Fruit fly (Drosophila melanogaster) whole organism, embryonic: ENCODE results near the gene CG14839.

Source experiments
- Ada2b ChIP-seq: fragments of 200-800 bp; sonication (Bioruptor generic); IDR thresholded peaks from 2 replicates; pipeline ENCODE4 v1.3.6; 2022; ENCODE audit warnings: missing biosample characterization, missing genetic modification characterization
- CG10462 ChIP-seq: fragments of 200-800 bp; sonication (Bioruptor generic); optimal IDR thresholded peaks from 2 replicates; lab custom pipeline; 2016; ENCODE audit warnings: missing biosample characterization, missing genetic modification characterization
- CG11504 ChIP-seq: fragments of 200-800 bp; sonication (Bioruptor generic); optimal IDR thresholded peaks from 3 replicates; lab custom pipeline; 2019; ENCODE audit warnings: missing biosample characterization, mild to moderate bottlenecking, missing genetic modification characterization, moderate library complexity
- CG17385 ChIP-seq: fragments of 200-800 bp; sonication (Bioruptor generic); optimal IDR thresholded peaks from 3 replicates; lab custom pipeline; 2018; ENCODE audit warnings: missing biosample characterization, mild to moderate bottlenecking, missing genetic modification characterization
- CG18011 ChIP-seq: fragments of 200-800 bp; sonication (Bioruptor generic); optimal IDR thresholded peaks from 2 replicates; lab custom pipeline; 2017; ENCODE audit warnings: missing biosample characterization, missing genetic modification characterization, mild to moderate bottlenecking, moderate library complexity, missing genotype
- CG18764 ChIP-seq: fragments of 200-800 bp; sonication (Bioruptor generic); optimal IDR thresholded peaks from 3 replicates; lab custom pipeline; 2016; ENCODE audit warnings: missing biosample characterization, missing genetic modification characterization
- CG2129 ChIP-seq: fragments of 200-800 bp; sonication (Bioruptor generic); IDR thresholded peaks from 2 replicates; pipeline ENCODE4 v1.3.6; 2022; ENCODE audit warnings: missing biosample characterization, missing genetic modification characterization; ENCODE audit not compliant: partially characterized antibody
- CG2202 ChIP-seq: fragments of 200-800 bp; sonication (Bioruptor generic); optimal IDR thresholded peaks from 2 replicates; lab custom pipeline; 2018; ENCODE audit warnings: missing biosample characterization, mild to moderate bottlenecking, missing genetic modification characterization
- CG3065 ChIP-seq: fragments of 200-800 bp; sonication (Bioruptor generic); optimal IDR thresholded peaks from 2 replicates; lab custom pipeline; 2016; ENCODE audit warnings: missing biosample characterization, missing genetic modification characterization
- CG3407 ChIP-seq: fragments of 200-800 bp; sonication (Bioruptor generic); optimal IDR thresholded peaks from 2 replicates; lab custom pipeline; 2018; ENCODE audit warnings: missing biosample characterization, mild to moderate bottlenecking, missing genetic modification characterization
- CG3847 ChIP-seq: fragments of 200-800 bp; sonication (Bioruptor generic); IDR thresholded peaks from 2 replicates; pipeline ENCODE4 v1.3.6; 2022; ENCODE audit warnings: missing biosample characterization, missing genetic modification characterization
- CG6689 ChIP-seq: fragments of 200-800 bp; sonication (Bioruptor generic); IDR thresholded peaks from 2 replicates; pipeline ENCODE4 v1.3.6; 2022; ENCODE audit warnings: missing biosample characterization, missing genetic modification characterization
- CG8944 ChIP-seq: fragments of 200-800 bp; sonication (Bioruptor generic); optimal IDR thresholded peaks from 3 replicates; lab custom pipeline; 2016; ENCODE audit warnings: missing biosample characterization, missing genetic modification characterization
- CG9817 ChIP-seq: fragments of 200-800 bp; sonication (Bioruptor generic); optimal IDR thresholded peaks from 2 replicates; lab custom pipeline; 2018; ENCODE audit warnings: missing biosample characterization, mild to moderate bottlenecking, missing genetic modification characterization, moderate library complexity
- CHES-1-like ChIP-seq: fragments of 200-800 bp; sonication (Bioruptor generic); optimal IDR thresholded peaks from 2 replicates; lab custom pipeline; 2016; ENCODE audit warnings: missing biosample characterization, missing genetic modification characterization
- Drgx ChIP-seq: fragments of 200-800 bp; sonication (Bioruptor generic); IDR thresholded peaks from 2 replicates; pipeline ENCODE4 v1.3.6; 2022; ENCODE audit warnings: missing biosample characterization, missing genetic modification characterization
- Ets65A ChIP-seq: fragments of 200-800 bp; sonication (Bioruptor generic); peaks from one replicate; lab custom pipeline; 2016; ENCODE audit warnings: missing biosample characterization, missing genetic modification characterization
- Fer3 ChIP-seq: fragments of 200-800 bp; sonication (Bioruptor generic); optimal IDR thresholded peaks from 2 replicates; lab custom pipeline; 2018; ENCODE audit warnings: missing biosample characterization, mild to moderate bottlenecking, missing genetic modification characterization, moderate library complexity
- Gsc ChIP-seq: fragments of 200-800 bp; sonication (Bioruptor generic); IDR thresholded peaks from 2 replicates; pipeline ENCODE4 v1.3.6; 2022; ENCODE audit warnings: missing biosample characterization, missing genetic modification characterization
- HLH3B ChIP-seq: fragments of 200-800 bp; sonication (Bioruptor generic); IDR thresholded peaks from 2 replicates; pipeline ENCODE4 v1.3.6; 2022; ENCODE audit warnings: missing biosample characterization, missing genetic modification characterization
- MBD-R2 ChIP-seq: fragments of 200-800 bp; sonication (Bioruptor generic); IDR thresholded peaks from 2 replicates; pipeline ENCODE4 v1.3.6; 2022; ENCODE audit warnings: missing biosample characterization, missing genetic modification characterization
- Max ChIP-seq: fragments of 200-800 bp; sonication (Bioruptor generic); optimal IDR thresholded peaks from 2 replicates; lab custom pipeline; 2016; ENCODE audit warnings: missing biosample characterization, mild to moderate bottlenecking, missing genetic modification characterization
- Meics ChIP-seq: fragments of 200-800 bp; sonication (Bioruptor generic); optimal IDR thresholded peaks from 2 replicates; lab custom pipeline; 2017; ENCODE audit warnings: missing biosample characterization, mild to moderate bottlenecking, missing genetic modification characterization
- Mrtf ChIP-seq: fragments of 200-800 bp; sonication (Bioruptor generic); IDR thresholded peaks from 3 replicates; pipeline ENCODE4 v1.3.6; 2022; ENCODE audit warnings: missing biosample characterization, missing genetic modification characterization
- Oaz ChIP-seq: fragments of 200-800 bp; sonication (Bioruptor generic); IDR thresholded peaks from 2 replicates; pipeline ENCODE4 v1.3.6; 2022; ENCODE audit warnings: missing biosample characterization, missing genetic modification characterization
- Sry-δ ChIP-seq: fragments of 200-800 bp; sonication (Bioruptor generic); optimal IDR thresholded peaks from 2 replicates; lab custom pipeline; 2016; ENCODE audit warnings: missing biosample characterization, missing genetic modification characterization
- Vsx1 ChIP-seq: fragments of 200-800 bp; sonication (Bioruptor generic); optimal IDR thresholded peaks from 2 replicates; lab custom pipeline; 2017; ENCODE audit warnings: missing biosample characterization, mild to moderate bottlenecking, missing genetic modification characterization, missing genetic modification reagents
- ato ChIP-seq: fragments of 200-800 bp; sonication (Bioruptor generic); IDR thresholded peaks from 2 replicates; pipeline ENCODE4 v1.3.6; 2022; ENCODE audit warnings: missing biosample characterization, missing genetic modification characterization; ENCODE audit not compliant: partially characterized antibody
- dan ChIP-seq: fragments of 200-800 bp; sonication (Bioruptor generic); IDR thresholded peaks from 2 replicates; pipeline ENCODE4 v1.3.6; 2022; ENCODE audit warnings: missing biosample characterization, missing genetic modification characterization
- dmrt99B ChIP-seq: fragments of 200-800 bp; sonication (Bioruptor generic); optimal IDR thresholded peaks from 2 replicates; lab custom pipeline; 2018; ENCODE audit warnings: missing biosample characterization, mild to moderate bottlenecking, missing genetic modification characterization, moderate library complexity
- eyg ChIP-seq: fragments of 200-800 bp; sonication (Bioruptor generic); optimal IDR thresholded peaks from 3 replicates; lab custom pipeline; 2016; ENCODE audit warnings: missing biosample characterization, missing genetic modification characterization
- fd3F ChIP-seq: fragments of 200-800 bp; sonication (Bioruptor generic); optimal IDR thresholded peaks from 2 replicates; lab custom pipeline; 2018; ENCODE audit warnings: missing biosample characterization, mild to moderate bottlenecking, missing genetic modification characterization, moderate library complexity
- hth ChIP-seq: fragments of >200 bp; optimal IDR thresholded peaks from 2 replicates; lab custom pipeline; 2017; ENCODE audit warnings: inconsistent platforms
- insv ChIP-seq, 2 experiments: fragments of 200-800 bp; sonication (Bioruptor generic); optimal IDR thresholded peaks; 3 replicates each; lab custom pipeline; 2016 to 2018; ENCODE audit warnings: missing biosample characterization in 2 of 2, missing genetic modification characterization in 2 of 2
- jigr1 ChIP-seq: fragments of 200-800 bp; sonication (Bioruptor generic); IDR thresholded peaks from 3 replicates; pipeline ENCODE4 v1.3.6; 2022; ENCODE audit warnings: missing biosample characterization, missing genetic modification characterization
- jing ChIP-seq: fragments of 200-800 bp; sonication (Bioruptor generic); optimal IDR thresholded peaks from 2 replicates; lab custom pipeline; 2018; ENCODE audit warnings: missing biosample characterization, mild to moderate bottlenecking, missing genetic modification characterization
- jumu ChIP-seq: fragments of 200-800 bp; sonication (Bioruptor generic); optimal IDR thresholded peaks from 3 replicates; lab custom pipeline; 2016; ENCODE audit warnings: missing biosample characterization, missing genetic modification characterization
- kni ChIP-seq: fragments of 200-800 bp; sonication (Bioruptor generic); optimal IDR thresholded peaks from 3 replicates; lab custom pipeline; 2017; ENCODE audit warnings: mild to moderate bottlenecking, missing biosample characterization, missing genetic modification reagents, missing genetic modification characterization
- knrl ChIP-seq: fragments of 200-800 bp; sonication (Bioruptor generic); IDR thresholded peaks from 3 replicates; pipeline ENCODE4 v1.3.6; 2022; ENCODE audit warnings: missing biosample characterization, missing genetic modification characterization; ENCODE audit not compliant: partially characterized antibody
- nau ChIP-seq: fragments of 200-800 bp; sonication (Bioruptor generic); optimal IDR thresholded peaks from 3 replicates; lab custom pipeline; 2017; ENCODE audit warnings: missing biosample characterization, mild to moderate bottlenecking, missing genetic modification characterization, missing genetic modification reagents
- nmo ChIP-seq: fragments of 200-800 bp; sonication (Bioruptor generic); optimal IDR thresholded peaks from 2 replicates; lab custom pipeline; 2018; ENCODE audit warnings: missing biosample characterization, mild to moderate bottlenecking, missing genetic modification characterization, moderate library complexity
- onecut ChIP-seq: fragments of 200-800 bp; sonication (Bioruptor generic); IDR thresholded peaks from 2 replicates; pipeline ENCODE4 v1.3.6; 2022; ENCODE audit warnings: missing biosample characterization, missing genetic modification characterization
- otp ChIP-seq: fragments of 200-800 bp; sonication (Bioruptor generic); IDR thresholded peaks from 3 replicates; pipeline ENCODE4, ENCODE4 v1.3.6; 2022; ENCODE audit warnings: missing biosample characterization, missing genetic modification characterization
- psq ChIP-seq: fragments of 200-800 bp; sonication (Bioruptor generic); optimal IDR thresholded peaks from 2 replicates; lab custom pipeline; 2017; ENCODE audit warnings: missing biosample characterization, missing genetic modification characterization
- scrt ChIP-seq: fragments of 200-800 bp; sonication (Bioruptor generic); optimal IDR thresholded peaks from 2 replicates; lab custom pipeline; 2018; ENCODE audit warnings: missing biosample characterization, mild to moderate bottlenecking, missing genetic modification characterization, moderate library complexity
- sim ChIP-seq: fragments of 200-800 bp; sonication (Bioruptor generic); IDR thresholded peaks from 2 replicates; pipeline ENCODE4 v1.3.6; 2022; ENCODE audit warnings: missing biosample characterization, missing genetic modification characterization
- so ChIP-seq: fragments of 200-800 bp; sonication (Bioruptor generic); IDR thresholded peaks from 3 replicates; pipeline ENCODE4 v1.3.6; 2022; ENCODE audit warnings: missing biosample characterization, missing genetic modification characterization
- sr ChIP-seq: fragments of 200-800 bp; sonication (Bioruptor generic); IDR thresholded peaks from 3 replicates; pipeline ENCODE4 v1.3.6; 2022; ENCODE audit warnings: missing biosample characterization, missing genetic modification characterization
- sug ChIP-seq: fragments of 200-800 bp; optimal IDR thresholded peaks from 2 replicates; lab custom pipeline; 2019; ENCODE audit warnings: missing biosample characterization, mild to moderate bottlenecking, missing genetic modification characterization, moderate library complexity
- unc-4 ChIP-seq: fragments of 200-800 bp; sonication (Bioruptor generic); IDR thresholded peaks from 2 replicates; pipeline ENCODE4 v1.3.6; 2022; ENCODE audit warnings: missing biosample characterization, missing genetic modification characterization; ENCODE audit not compliant: partially characterized antibody

CG14839 gene

DNA sequence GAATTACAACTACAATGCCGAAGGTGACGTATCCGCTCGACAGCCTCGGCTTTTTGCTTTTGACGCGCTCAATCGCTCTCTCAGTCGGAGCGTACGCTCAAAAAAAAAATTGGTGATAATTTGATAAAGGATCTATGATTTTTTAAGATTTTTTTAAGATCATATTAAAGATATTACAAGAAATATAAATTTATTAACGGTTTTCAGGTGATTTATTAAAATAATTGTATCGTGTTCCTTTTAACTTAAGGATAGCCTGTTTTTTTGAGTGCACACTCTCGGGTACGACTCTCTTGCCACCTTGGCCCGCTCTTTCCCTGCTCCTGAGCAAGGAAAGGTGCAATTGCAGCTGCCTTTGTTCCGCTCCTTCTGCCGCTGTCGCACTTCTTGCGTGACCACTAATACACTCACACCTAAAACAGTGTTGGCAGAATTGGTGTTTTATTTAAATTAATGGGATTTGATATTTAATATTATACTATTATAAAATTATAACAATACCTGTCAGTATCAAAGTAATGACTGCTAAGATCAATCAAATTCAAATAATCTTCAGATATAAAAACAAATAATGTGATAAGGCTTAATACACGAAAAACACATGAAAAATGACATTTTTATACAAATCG lies 15.8 kb downstream of the CG14839 start (continued):
- TF ChIP-seq CG18764 (GFP tag; lab: Kevin White, UChicago) (peak; percentile 19), CHES-1-like (GFP tag; lab: Kevin White, UChicago) (no peak), psq (GFP tag; lab: Kevin White, UChicago) (peak; percentile 55), CG9817 (peak; percentile 55), CG10462 (peak; percentile 72), kni (GFP tag; lab: Kevin White, UChicago) (no peak), nau (GFP tag; lab: Kevin White, UChicago) (no peak), CG17385 (GFP tag; lab: Kevin White, UChicago) (peak; percentile 78), so (peak; percentile 88), HLH3B (peak; percentile 81), Sry-δ (GFP tag; lab: Kevin White, UChicago) (no peak), CG3847 (GFP tag; lab: Robert Waterston, UW) (peak; percentile 73), jumu (GFP tag; lab: Kevin White, UChicago) (no peak), CG3065 (GFP tag; lab: Kevin White, UChicago) (peak; percentile 50), CG11504 (tag; lab: Kevin White, UChicago) (peak; percentile 16), Mrtf (GFP tag; lab: Robert Waterston, UW) (peak; percentile 66; the same call in 2 of the 3 replicates), hth (lab: Kevin White, UChicago) (no peak), Vsx1 (GFP tag; lab: Kevin White, UChicago) (no peak), Gsc (GFP tag; lab: Robert Waterston, UW) (no peak), Meics (peak; percentile 80), jing (GFP tag; lab: Kevin White, UChicago) (peak; percentile 46), CG3407 (GFP tag; lab: Kevin White, UChicago) (no peak), Drgx (peak; percentile 97), Oaz (GFP tag; lab: Robert Waterston, UW) (peak; percentile 51; the same call in 1 of the 2 replicates), insv (GFP tag; optimal IDR thresholded peaks at IDR 0.05; lab: Kevin White, UChicago) (no peak), Fer3 (tag; lab: Kevin White, UChicago) (no peak), scrt (GFP tag; lab: Kevin White, UChicago) (no peak), CG6689 (GFP tag; lab: Robert Waterston, UW) (peak; percentile 91), Ets65A (peak; percentile 92), eyg (GFP tag; lab: Kevin White, UChicago) (no peak), CG8944 (GFP tag; lab: Kevin White, UChicago) (peak; percentile 29), Max (GFP tag; lab: Kevin White, UChicago) (peak; percentile 60), fd3F (GFP tag; lab: Kevin White, UChicago) (no peak), dan (GFP tag; lab: Robert Waterston, UW) (peak; percentile 43; the same call in 1 of the 2 replicates), ato (GFP tag; lab: Robert Waterston, UW) (no peak), sr (GFP tag; lab: Robert Waterston, UW) (no peak), CG2129 (GFP tag; lab: Robert Waterston, UW) (no peak), CG18011 (GFP tag; lab: Kevin White, UChicago) (peak; percentile 33), sim (GFP tag; lab: Robert Waterston, UW) (peak; percentile 81), CG2202 (tag; lab: Kevin White, UChicago) (peak; percentile 78), knrl (no peak), onecut (GFP tag; lab: Robert Waterston, UW) (peak; percentile 81), MBD-R2 (GFP tag; lab: Robert Waterston, UW) (peak; percentile 30; the same call in 1 of the 2 replicates), sug (no peak), unc-4 (GFP tag; lab: Robert Waterston, UW) (no peak), otp (GFP tag; lab: Robert Waterston, UW) (peak; percentile 81; the same call in 2 of the 3 replicates), nmo (peak; percentile 75), Ada2b (GFP tag; lab: Robert Waterston, UW) (peak; percentile 79), jigr1 (GFP tag; lab: Robert Waterston, UW) (0 out of 3 replicates have a peak, but pooled peaks have one; percentile 56), dmrt99B (tag; lab: Kevin White, UChicago) (no peak)
